Fruit fly (Drosophila melanogaster): ENCODE data around the gene CG43248.

CG43248 gene

dm6 chr3L:15495449-15495848 lies 35.8 kb downstream of the CG43248 start, which contains the start of gene CG12355:
Gene CG12355, minus strand, starts transcription at chr3L:15495549.
- TF ChIP-seq noc (tag; optimal IDR thresholded peaks at IDR 0.05) = no peak

DNA sequence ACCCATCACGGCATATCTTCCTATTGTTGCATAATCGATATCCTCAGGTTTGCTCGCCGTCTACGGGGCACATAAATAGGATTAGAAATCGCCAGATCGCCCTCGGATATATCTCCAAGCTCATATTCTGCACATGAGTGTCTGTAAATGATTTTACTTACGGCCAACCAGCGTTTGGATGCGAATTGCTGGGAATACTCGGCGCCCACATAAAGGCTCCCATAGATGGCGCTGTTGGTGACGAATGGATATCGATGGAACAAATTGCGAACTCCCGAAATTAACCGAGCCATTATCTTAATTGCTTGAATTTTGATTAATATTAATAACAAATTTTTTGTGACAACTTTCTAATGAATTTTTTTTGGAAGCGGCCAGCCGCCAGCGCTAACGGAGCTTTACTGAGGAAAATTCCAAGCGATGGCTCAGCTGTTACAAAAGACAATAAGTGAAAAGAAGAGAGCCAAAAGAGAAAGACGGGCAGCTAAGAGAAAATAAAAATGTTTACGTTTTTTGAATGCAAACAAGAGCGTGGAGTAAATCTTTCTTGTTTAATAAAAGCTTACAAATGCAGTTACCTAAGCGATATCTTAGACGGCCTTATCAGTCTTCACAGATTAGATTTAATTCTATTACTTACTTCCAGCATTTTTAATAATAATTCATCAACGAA lies 36.5 kb downstream of the CG43248 start:
- TF ChIP-seq noc (tag; optimal IDR thresholded peaks at IDR 0.05) = no peak

- no peak for TF ChIP-seq noc (tag; optimal IDR thresholded peaks at IDR 0.05)
Observed at dm6 chr3L:15493886-15494598, 37.2 kb downstream of the CG43248 start.

- no peak for TF ChIP-seq noc (tag; optimal IDR thresholded peaks at IDR 0.05)
Observed at dm6 chr3L:15485302-15485701, 46.0 kb downstream of the CG43248 start, which contains the start of gene Ran-like. Gene Ran-like, minus strand, starts transcription at chr3L:15485402.

Data from whole organism, larva.